Fruit fly (Drosophila melanogaster): ENCODE data around the gene Shaw.

- TF ChIP-seq CG32121 (GFP tag; IDR thresholded peaks at IDR 0.05) (no peak), CG17806 (tag; optimal IDR thresholded peaks at IDR 0.05) (no peak), Snoo (tag; optimal IDR thresholded peaks at IDR 0.05) (no peak), CG9948 (tag; optimal IDR thresholded peaks at IDR 0.05) (no peak), CG4496 (GFP tag; IDR thresholded peaks at IDR 0.05) (no peak), Ets98B (GFP tag; IDR thresholded peaks at IDR 0.05) (no peak), EcR (GFP tag; optimal IDR thresholded peaks at IDR 0.05) (no peak), rn (GFP tag; IDR thresholded peaks at IDR 0.05) (no peak)
Measured at dm6 chr2L:3670481-3670880, 47.5 kb upstream of the Shaw start, which contains the start of gene Sfp24Bc.
